Fruit fly (Drosophila melanogaster) Kc167 (cell line): Measurements from ENCODE around the gene CG6511.

Experiments used
- Myc ChIP-seq: fragments of >200 bp; optimal IDR thresholded peaks from 2 replicates; lab custom pipeline; 2017; ENCODE audit warnings: missing external identifiers
- Sin3A ChIP-seq: fragments of >200 bp; optimal IDR thresholded peaks from 2 replicates; lab custom pipeline; 2018; ENCODE audit warnings: missing external identifiers
- h ChIP-seq: fragments of >200 bp; optimal IDR thresholded peaks from 3 replicates; lab custom pipeline; 2018; ENCODE audit warnings: missing external identifiers
- insv ChIP-seq: fragments of >200 bp; optimal IDR thresholded peaks from 3 replicates; lab custom pipeline; 2018; ENCODE audit warnings: missing external identifiers
- psq ChIP-seq: fragments of >200 bp; optimal IDR thresholded peaks from 2 replicates; lab custom pipeline; 2017; ENCODE audit warnings: missing external identifiers
- ttk ChIP-seq: sonication (Bioruptor generic); optimal IDR thresholded peaks from 2 replicates; lab custom pipeline; 2017; ENCODE audit warnings: missing external identifiers

dm6 chr3L:8672199-8673059, 48.7 kb upstream of the CG6511 start:
- no peak for TF ChIP-seq psq (lab: Kevin White, UChicago)
- no peak for TF ChIP-seq Myc
- TF ChIP-seq insv (lab: Kevin White, UChicago), result no peak
- TF ChIP-seq h (lab: Kevin White, UChicago), result no peak
- TF ChIP-seq ttk (lab: Kevin White, UChicago), result no peak
- no peak for TF ChIP-seq Sin3A
